Worm (Caenorhabditis elegans) whole organism, L1 larva: ENCODE data around the gene pgl-3.

Experiments used
- mep-1 ChIP-seq: fragments of 150-350 bp; optimal IDR thresholded peaks from 2 replicates; lab custom pipeline; 2014; ENCODE audit warnings: missing biosample characterization, missing genetic modification characterization
- rnt-1 ChIP-seq: sonication (generic microtip); optimal IDR thresholded peaks from 2 replicates; lab custom pipeline; 2016; ENCODE audit warnings: mild to moderate bottlenecking, missing genetic modification characterization, moderate library complexity, missing compliant biosample characterization
- zag-1 ChIP-seq: fragments of 150-350 bp; optimal IDR thresholded peaks from 2 replicates; lab custom pipeline; 2014; ENCODE audit warnings: missing biosample characterization, missing genetic modification characterization
- ztf-4 ChIP-seq: fragments of 150-350 bp; optimal IDR thresholded peaks from 2 replicates; lab custom pipeline; 2014; ENCODE audit warnings: missing biosample characterization, missing genetic modification characterization

- TF ChIP-seq ztf-4 (tag; lab: Kevin White, UChicago): no peak
- no peak for TF ChIP-seq zag-1
- no peak for TF ChIP-seq mep-1 (tag; lab: Kevin White, UChicago)
- TF ChIP-seq rnt-1: peak; percentile 59
Observed at ce11 chrV:4777388-4777986, 21.7 kb downstream of the pgl-3 start, which contains the start of gene C18G1.1.
